Worm (Caenorhabditis elegans) whole organism, L1 larva: ENCODE measurements around the gene clec-258.

Experiments used
- aha-1 ChIP-seq: fragments of 150-350 bp; optimal IDR thresholded peaks from 2 replicates; lab custom pipeline; 2014; ENCODE audit warnings: missing biosample characterization, missing genetic modification characterization
- hlh-17 ChIP-seq: fragments of 200-800 bp; sonication (Bioruptor generic); optimal IDR thresholded peaks from 2 replicates; lab custom pipeline; 2018; ENCODE audit warnings: missing genetic modification characterization, mild to moderate bottlenecking, missing compliant biosample characterization, moderate library complexity, borderline replicate concordance
- jun-1 ChIP-seq: fragments of 150-350 bp; optimal IDR thresholded peaks from 2 replicates; lab custom pipeline; 2014; ENCODE audit warnings: missing biosample characterization, missing genetic modification reagents, missing genetic modification characterization
- lin-39 ChIP-seq: fragments of 150-350 bp; optimal IDR thresholded peaks from 2 replicates; lab custom pipeline; 2014; ENCODE audit warnings: missing biosample characterization, missing genetic modification reagents, missing genetic modification characterization
- nhr-237 ChIP-seq: fragments of 150-350 bp; optimal IDR thresholded peaks from 2 replicates; lab custom pipeline; 2014; ENCODE audit warnings: missing biosample characterization, missing genetic modification characterization
- unc-62 ChIP-seq: fragments of 150-350 bp; optimal IDR thresholded peaks from 2 replicates; lab custom pipeline; 2014; ENCODE audit warnings: missing biosample characterization, missing genetic modification reagents, missing genetic modification characterization
- unc-86 ChIP-seq: sonication (generic microtip); optimal IDR thresholded peaks from 2 replicates; lab custom pipeline; 2016; ENCODE audit warnings: missing genetic modification characterization, missing compliant biosample characterization

DNA sequence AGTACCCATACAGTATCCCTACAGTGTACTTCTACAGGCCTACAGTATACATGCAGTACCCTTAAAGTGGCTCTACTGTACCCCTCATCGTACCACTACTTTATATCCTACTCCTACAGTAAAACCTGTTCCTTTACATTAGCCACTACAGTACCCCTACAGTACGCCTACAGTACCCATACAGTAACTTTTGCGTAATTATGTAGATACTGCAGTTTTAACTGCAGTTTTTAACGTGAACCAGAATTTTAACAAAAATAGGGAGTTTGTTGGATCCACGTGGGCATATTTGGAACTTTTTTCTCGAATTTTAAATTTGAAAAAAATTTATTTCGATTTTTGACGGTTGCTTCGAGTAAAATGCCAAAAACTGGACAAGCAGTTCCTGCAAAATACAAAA, 44.9 kb upstream of the clec-258 start, which contains the start of gene W04E12.4:
- no peak for TF ChIP-seq unc-62 (GFP tag; lab: Kevin White, UChicago)
- no peak for TF ChIP-seq nhr-237 (tag; lab: Kevin White, UChicago)
- TF ChIP-seq aha-1 (tag; lab: Kevin White, UChicago): no peak
- no peak for TF ChIP-seq jun-1
- TF ChIP-seq unc-86 (tag; lab: Kevin White, UChicago): no peak
- TF ChIP-seq hlh-17 (GFP tag; lab: Kevin White, UChicago): no peak
- no peak for TF ChIP-seq lin-39 (tag; lab: Kevin White, UChicago)
